Worm (Caenorhabditis elegans): ENCODE measurements around the gene mak-1.

Gene mak-1

DNA sequence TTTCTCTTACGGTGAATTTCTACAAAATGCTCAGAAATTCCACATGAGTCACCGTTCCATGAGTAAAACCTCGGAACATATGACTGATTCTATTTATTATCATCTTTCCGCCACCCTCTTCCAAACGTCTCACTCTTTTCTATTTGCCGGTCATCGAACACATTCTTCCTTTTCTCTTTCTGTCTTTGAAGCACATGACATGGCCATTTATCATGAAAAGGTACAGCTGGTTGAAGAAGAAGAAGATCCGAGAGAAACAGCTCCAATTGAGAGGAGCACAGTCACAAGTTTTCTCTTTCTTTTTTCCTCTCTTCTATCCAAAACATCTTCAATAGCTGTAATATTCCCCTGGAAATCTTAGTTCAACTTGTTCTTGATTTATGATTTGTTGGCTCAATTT, 36.8 kb upstream of the mak-1 start, which contains the start of gene cup-16:
cup-16 (plus strand) TSS at position 132 of the 400 bp plus-strand sequence.
- TF ChIP-seq nfya-1 (tag; optimal IDR thresholded peaks at IDR 0.05; ENCODE audit: insufficient read depth) (peak; percentile 18), elt-3 (tag; optimal IDR thresholded peaks at IDR 0.05) (no peak), snpc-4 (tag; optimal IDR thresholded peaks at IDR 0.05) (no peak), nhr-43 (tag; optimal IDR thresholded peaks at IDR 0.05; ENCODE audit: poor library complexity, severe bottlenecking) (peak; percentile 19), nhr-11 (tag; optimal IDR thresholded peaks at IDR 0.05) (peak; percentile 25), nhr-23 (tag; optimal IDR thresholded peaks at IDR 0.05) (no peak), elt-2 (tag; optimal IDR thresholded peaks at IDR 0.05) (peak; percentile 19), nhr-67 (tag; optimal IDR thresholded peaks at IDR 0.05) (no peak)

DNA sequence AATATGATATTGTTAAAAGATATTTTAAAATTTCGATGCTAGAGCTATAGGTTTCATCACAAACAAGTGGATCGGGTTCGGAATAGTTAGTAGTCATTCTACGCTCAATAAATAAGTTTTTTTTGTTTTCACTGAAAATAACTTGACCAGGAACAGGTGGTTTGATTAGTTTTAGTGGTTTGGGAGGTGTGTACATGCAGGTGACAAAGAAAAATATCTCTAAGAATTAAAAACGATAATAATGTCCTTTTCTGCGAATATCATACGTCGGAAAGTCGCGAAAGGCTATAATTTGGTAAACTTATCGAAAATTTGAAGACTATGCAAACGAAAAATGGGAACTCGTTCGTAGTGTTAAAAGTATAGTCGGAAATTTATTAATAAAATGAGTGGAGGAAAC, 33.6 kb upstream of the mak-1 start, which contains the start of gene srg-15:
srg-15 (minus strand) TSS at position 101 of the 400 bp plus-strand sequence.
- TF ChIP-seq aly-2 (tag; optimal IDR thresholded peaks at IDR 0.05) (no peak), zag-1 (tag; optimal IDR thresholded peaks at IDR 0.05) (no peak), lin-39 (tag; optimal IDR thresholded peaks at IDR 0.05) (no peak), ZK546.5 (tag; optimal IDR thresholded peaks at IDR 0.05) (no peak), ceh-28 (tag; optimal IDR thresholded peaks at IDR 0.05) (no peak), pha-4 (tag; optimal IDR thresholded peaks at IDR 0.05) (no peak), sea-2 (GFP tag; optimal IDR thresholded peaks at IDR 0.05) (no peak), nhr-76 (tag; optimal IDR thresholded peaks at IDR 0.05) (no peak), ztf-4 (tag; optimal IDR thresholded peaks at IDR 0.05) (no peak), unc-62 (GFP tag; optimal IDR thresholded peaks at IDR 0.05) (no peak)

DNA sequence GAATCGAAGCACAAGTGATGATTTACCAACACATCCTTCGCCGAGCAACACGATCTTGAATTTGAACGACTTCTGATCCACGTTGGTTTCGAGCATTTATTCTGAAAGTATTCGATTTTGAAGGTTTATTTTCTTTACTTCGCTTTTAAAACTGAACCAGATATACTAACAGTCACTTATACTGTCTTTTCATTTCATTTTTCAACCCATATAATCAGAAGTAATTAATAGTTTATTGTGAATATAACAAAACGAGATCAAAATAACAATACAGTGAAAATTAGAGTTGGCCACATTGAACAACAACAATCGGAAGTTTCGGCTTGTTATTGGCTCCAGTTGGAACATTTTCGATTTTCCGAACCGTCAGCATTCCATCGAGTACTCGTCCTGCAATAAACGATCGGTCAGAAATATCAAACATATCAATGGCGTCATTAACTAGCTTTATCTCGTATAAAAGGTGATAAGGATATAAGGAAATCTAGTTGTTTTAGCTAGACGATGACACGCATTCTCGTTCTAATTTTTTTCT, 28.9 kb upstream of the mak-1 start, which contains the start of the genes rab-21 and T01B7.13:
rab-21 (minus strand) TSS at position 101 of the 535 bp plus-strand sequence.
T01B7.13 (plus strand) TSS at position 485 of the 535 bp plus-strand sequence.
- TF ChIP-seq hmg-11 (tag; optimal IDR thresholded peaks at IDR 0.05): no peak
- TF ChIP-seq fos-1 (tag; optimal IDR thresholded peaks at IDR 0.05): no peak
- no peak for TF ChIP-seq fkh-10 (GFP tag; optimal IDR thresholded peaks at IDR 0.05)
- TF ChIP-seq nhr-25 (tag; optimal IDR thresholded peaks at IDR 0.05): no peak
- TF ChIP-seq ZK546.5 (tag; optimal IDR thresholded peaks at IDR 0.05): no peak
- no peak for TF ChIP-seq ztf-4 (tag; optimal IDR thresholded peaks at IDR 0.05)
- TF ChIP-seq lin-15B (tag; optimal IDR thresholded peaks at IDR 0.05): no peak
- no peak for TF ChIP-seq mml-1 (tag; optimal IDR thresholded peaks at IDR 0.05)
- no peak for TF ChIP-seq ceh-28 (tag; optimal IDR thresholded peaks at IDR 0.05)
- no peak for TF ChIP-seq nhr-28 (tag; optimal IDR thresholded peaks at IDR 0.05)
- TF ChIP-seq nhr-11 (tag; optimal IDR thresholded peaks at IDR 0.05): no peak
- no peak for TF ChIP-seq sea-2 (GFP tag; optimal IDR thresholded peaks at IDR 0.05)
- TF ChIP-seq pqm-1 (tag; optimal IDR thresholded peaks at IDR 0.05): no peak

DNA sequence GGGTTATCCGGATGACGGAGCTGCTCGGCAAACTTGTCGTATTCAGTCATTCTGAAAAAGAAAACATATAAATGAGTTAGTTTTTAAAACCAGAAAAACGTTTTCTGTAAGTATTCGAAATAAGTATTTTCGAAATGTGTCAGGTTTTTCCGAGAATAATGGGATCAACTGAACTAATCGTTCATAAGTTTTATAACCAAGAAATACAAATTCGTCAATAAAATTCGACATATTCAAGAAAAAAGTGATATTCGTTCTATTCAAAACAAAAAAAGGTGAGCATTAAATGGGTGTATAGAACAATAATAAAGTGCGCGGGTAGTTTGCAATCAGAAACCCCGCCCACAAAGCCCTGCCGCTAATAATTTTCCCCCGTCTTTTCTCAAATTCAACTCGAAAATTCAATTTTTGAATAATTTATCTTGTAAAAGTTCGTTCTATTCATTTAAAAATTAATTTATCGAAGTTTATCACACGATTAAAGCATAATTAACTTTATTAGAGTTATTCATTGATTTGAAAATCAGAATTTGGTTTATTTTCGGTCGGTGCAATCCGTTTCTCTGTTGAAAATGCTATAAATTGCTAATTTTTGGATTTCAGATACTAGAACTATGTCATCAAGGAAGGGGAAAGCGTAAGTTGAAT, 27.5 kb upstream of the mak-1 start, which contains the start of the genes cyn-11 and T01B7.5:
cyn-11 (minus strand) TSS at position 51 of the 648 bp plus-strand sequence.
T01B7.5 (plus strand) TSS at position 598 of the 648 bp plus-strand sequence.
- TF ChIP-seq elt-2 (tag; optimal IDR thresholded peaks at IDR 0.05) (peak; percentile 6), lin-15B (tag; optimal IDR thresholded peaks at IDR 0.05) (peak; percentile 2), nhr-23 (tag; optimal IDR thresholded peaks at IDR 0.05) (peak; percentile 29), snpc-4 (tag; optimal IDR thresholded peaks at IDR 0.05) (peak; percentile 16), nhr-43 (tag; optimal IDR thresholded peaks at IDR 0.05; ENCODE audit: poor library complexity, severe bottlenecking) (no peak), nfya-1 (tag; optimal IDR thresholded peaks at IDR 0.05; ENCODE audit: insufficient read depth) (peak; percentile 39), pha-4 (tag; optimal IDR thresholded peaks at IDR 0.05) (peak; percentile 41), elt-3 (tag; optimal IDR thresholded peaks at IDR 0.05) (no peak)

DNA sequence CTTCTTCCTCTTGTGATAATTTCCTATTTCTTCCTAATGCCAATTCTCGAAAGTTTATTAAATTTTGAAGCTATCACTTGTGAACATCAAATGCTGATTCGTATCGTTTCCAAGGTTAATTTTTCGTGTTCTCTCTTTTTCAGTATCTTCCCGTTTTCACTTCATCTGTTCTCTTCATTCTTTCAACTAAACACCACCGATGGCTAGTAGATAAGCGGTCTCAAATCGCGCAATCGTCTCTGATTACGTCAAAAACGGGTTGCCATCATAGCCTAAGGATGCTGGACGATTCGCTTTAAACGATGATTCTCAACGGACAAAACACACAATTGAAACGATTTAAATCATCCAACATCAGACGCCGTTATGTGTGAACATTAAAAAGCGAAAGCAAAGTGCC, 26.3 kb upstream of the mak-1 start:
- peak; percentile 98 for TF ChIP-seq elt-1 (tag; optimal IDR thresholded peaks at IDR 0.05)
- no peak for TF ChIP-seq ceh-16 (tag; optimal IDR thresholded peaks at IDR 0.05)
- TF ChIP-seq egl-27 (tag; optimal IDR thresholded peaks at IDR 0.05): no peak
- no peak for TF ChIP-seq pha-4 (tag; optimal IDR thresholded peaks at IDR 0.05)
- TF ChIP-seq nhr-67 (tag; optimal IDR thresholded peaks at IDR 0.05): no peak
- no peak for TF ChIP-seq nhr-76 (tag; optimal IDR thresholded peaks at IDR 0.05)
- no peak for TF ChIP-seq ZK546.5 (tag; optimal IDR thresholded peaks at IDR 0.05)
- peak; percentile 66 for TF ChIP-seq nhr-23 (tag; optimal IDR thresholded peaks at IDR 0.05)
- no peak for TF ChIP-seq pqm-1 (tag; optimal IDR thresholded peaks at IDR 0.05)
- peak; percentile 93 for TF ChIP-seq nhr-25 (tag; optimal IDR thresholded peaks at IDR 0.05)
- TF ChIP-seq daf-12 (tag; optimal IDR thresholded peaks at IDR 0.05): no peak
- TF ChIP-seq elt-3 (tag; optimal IDR thresholded peaks at IDR 0.05): no peak

All from whole organism, L3 larva.